Worm (Caenorhabditis elegans): ENCODE measurements around the gene ZK1128.7.

ce11 chrIII:10134517-10134916 is 2.3 kb upstream of the ZK1128.7 start:
- no peak for TF ChIP-seq med-1 (GFP tag; optimal IDR thresholded peaks at IDR 0.05; ENCODE audit: insufficient read depth)
- no peak for TF ChIP-seq ref-1 (GFP tag; conservative IDR thresholded peaks at IDR 0.05)
